In genomic region chrIV:12416629-12417404, ce11 we compare ENCODE assay signal across 1 worm cellular context.
TF ChIP-seq lines count a peak whose summit lies in the region.

No protein-coding gene starts in this region.

TF ChIP-seq in whole organism, L4 larva, 104 proteins besides CTCF, POLR2A, EP300 and RAD21 (continued from another document):
- TF ChIP-seq madf-9 (GFP tag; conservative IDR thresholded peaks at IDR 0.05; lab: Robert Waterston, UW) (0 out of 2 replicates have a peak, but pooled peaks have one; percentile 8), aha-1 (tag; lab: Kevin White, UChicago) (peak; percentile 20), Y48G9A.11 (GFP tag; IDR thresholded peaks at IDR 0.05; lab: Robert Waterston, UW) (peak; percentile 28; the same call in 1 of the 2 replicates), Y5F2A.4 (GFP tag; optimal IDR thresholded peaks at IDR 0.05; lab: Kevin White, UChicago) (no peak), nhr-11 (tag; optimal IDR thresholded peaks at IDR 0.05; lab: Kevin White, UChicago) (no peak), spr-1 (tag; optimal IDR thresholded peaks at IDR 0.05; lab: Kevin White, UChicago) (peak; percentile 50), ztf-11 (tag; optimal IDR thresholded peaks at IDR 0.05; lab: Kevin White, UChicago) (no peak), nhr-41 (GFP tag; IDR thresholded peaks at IDR 0.05; lab: Robert Waterston, UW) (peak; percentile 62; the same call in 1 of the 2 replicates), saeg-2 (GFP tag; IDR thresholded peaks at IDR 0.05; lab: Robert Waterston, UW) (no peak), dpl-1 (GFP tag; optimal IDR thresholded peaks at IDR 0.05; lab: Kevin White, UChicago) (no peak), ceh-32 (tag; optimal IDR thresholded peaks at IDR 0.05; lab: Kevin White, UChicago; ENCODE audit: poor library complexity) (no peak), D1046.2 (GFP tag; IDR thresholded peaks at IDR 0.05; lab: Robert Waterston, UW) (no peak; the same call in 1 of the 2 replicates), unc-62 (GFP tag; optimal IDR thresholded peaks at IDR 0.05 in 1 of 2; lab: Kevin White, UChicago) (peak in 1 of 2 experiments; percentile 91), unc-62 (tag; optimal IDR thresholded peaks at IDR 0.05; lab: Kevin White, UChicago) (no peak), pqm-1 (tag; optimal IDR thresholded peaks at IDR 0.05; lab: Kevin White, UChicago) (no peak), nhr-237 (tag; optimal IDR thresholded peaks at IDR 0.05; lab: Kevin White, UChicago) (no peak), zfp-3 (GFP tag; conservative IDR thresholded peaks at IDR 0.05; lab: Robert Waterston, UW) (no peak), vab-7 (GFP tag; IDR thresholded peaks at IDR 0.05; lab: Robert Waterston, UW) (peak; percentile 13; the same call in 1 of the 2 replicates), lim-7 (GFP tag; IDR thresholded peaks at IDR 0.05; lab: Robert Waterston, UW) (peak; percentile 63), F44E2.7 (GFP tag; IDR thresholded peaks at IDR 0.05; lab: Robert Waterston, UW) (0 out of 2 replicates have a peak, but pooled peaks have one; percentile 5), lin-38 (GFP tag; IDR thresholded peaks at IDR 0.05; lab: Robert Waterston, UW) (peak; percentile 64; the same call in 1 of the 2 replicates), arid-1 (GFP tag; conservative IDR thresholded peaks at IDR 0.05; lab: Robert Waterston, UW) (0 out of 2 replicates have a peak, but pooled peaks have one; percentile 5), F26F4.8 (GFP tag; conservative IDR thresholded peaks at IDR 0.05; lab: Robert Waterston, UW) (peak; percentile 72), hlh-11 (tag; optimal IDR thresholded peaks at IDR 0.05; lab: Kevin White, UChicago) (peak; percentile 19), snpc-1.2 (GFP tag; IDR thresholded peaks at IDR 0.05; lab: Robert Waterston, UW) (peak; percentile 69; the same call in 1 of the 2 replicates), gei-8 (GFP tag; optimal IDR thresholded peaks at IDR 0.05; lab: Kevin White, UChicago) (peak; percentile 19), hmg-1.1 (GFP tag; IDR thresholded peaks at IDR 0.05; lab: Robert Waterston, UW) (peak; percentile 55), dve-1 (tag; optimal IDR thresholded peaks at IDR 0.05; lab: Kevin White, UChicago; ENCODE audit: insufficient read depth) (peak; percentile 13), nhr-25 (tag; optimal IDR thresholded peaks at IDR 0.05; lab: Kevin White, UChicago; ENCODE audit: borderline replicate concordance, insufficient read depth) (no peak), sdz-12 (GFP tag; optimal IDR thresholded peaks at IDR 0.05; lab: Kevin White, UChicago) (peak; percentile 21), nhr-111 (GFP tag; optimal IDR thresholded peaks at IDR 0.05; lab: Kevin White, UChicago) (no peak), php-3 (GFP tag; IDR thresholded peaks at IDR 0.05; lab: Robert Waterston, UW) (0 out of 2 replicates have a peak, but pooled peaks have one; percentile 6), ceh-62 (tag; optimal IDR thresholded peaks at IDR 0.05; lab: Kevin White, UChicago) (no peak), jun-1 (tag; optimal IDR thresholded peaks at IDR 0.05; lab: Kevin White, UChicago) (no peak), ztf-7 (tag; optimal IDR thresholded peaks at IDR 0.05; lab: Kevin White, UChicago) (no peak)
